Fruit fly (Drosophila melanogaster): ENCODE data around the gene CG32432.

Gene CG32432

DNA sequence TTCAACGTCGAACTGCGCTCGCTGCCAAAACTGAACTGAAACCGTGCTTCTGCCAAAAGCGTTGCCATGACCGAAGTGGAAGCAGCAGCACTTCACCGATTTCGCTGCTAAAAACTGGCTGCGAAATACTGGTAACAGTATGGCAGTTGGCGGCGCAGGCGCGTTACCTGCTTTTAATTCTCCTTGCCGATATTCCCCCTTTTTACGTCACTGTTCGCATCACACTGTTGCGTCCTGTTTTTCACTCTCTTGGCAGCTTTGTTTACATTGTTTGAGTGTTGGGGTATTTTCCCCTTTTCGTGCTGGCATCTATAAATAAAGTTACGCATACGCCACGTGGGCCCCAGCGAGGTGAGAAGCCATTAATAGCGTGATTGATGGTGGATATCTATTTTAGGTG lies at the start of gene CG32432:
Gene CG32432 (minus strand): TSS at position 17 of the 400 bp plus-strand sequence.
- TF ChIP-seq salr (GFP tag; optimal IDR thresholded peaks at IDR 0.05) (no peak), Ets21C (GFP tag; optimal IDR thresholded peaks at IDR 0.05) (no peak), CG11902 (GFP tag; optimal IDR thresholded peaks at IDR 0.05) (no peak), CG32006 (GFP tag; optimal IDR thresholded peaks at IDR 0.05) (no peak), CG6276 (GFP tag; optimal IDR thresholded peaks at IDR 0.05) (no peak), fd85E (GFP tag; optimal IDR thresholded peaks at IDR 0.05) (no peak), Lpt (GFP tag; optimal IDR thresholded peaks at IDR 0.05) (no peak), CG6792 (GFP tag; optimal IDR thresholded peaks at IDR 0.05) (no peak)

DNA sequence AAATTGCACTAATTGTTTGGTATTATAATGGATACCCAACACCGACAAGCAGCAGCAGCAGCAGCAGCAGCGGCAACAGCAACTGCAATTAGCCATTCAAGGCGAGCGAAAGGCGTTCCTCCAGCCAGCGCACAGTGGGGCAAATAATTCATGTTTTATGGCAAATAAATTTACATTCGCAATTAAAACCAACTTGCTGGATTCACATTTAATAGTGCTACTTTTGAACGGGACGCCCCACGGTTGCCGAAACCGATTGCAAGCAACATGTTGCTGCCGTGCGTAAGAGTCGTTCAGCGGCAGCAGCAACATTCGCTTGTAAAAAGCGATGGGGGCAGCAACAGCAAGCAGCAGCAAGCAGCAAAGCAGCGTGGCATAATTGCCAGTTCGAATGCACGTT lies 48.7 kb upstream of the CG32432 start:
- TF ChIP-seq topi (GFP tag; optimal IDR thresholded peaks at IDR 0.05) (peak; percentile 34), dsx (GFP tag; optimal IDR thresholded peaks at IDR 0.05; ENCODE audit: poor library complexity, severe bottlenecking) (no peak), Sox15 (GFP tag; optimal IDR thresholded peaks at IDR 0.05) (no peak), CG7368 (GFP tag; optimal IDR thresholded peaks at IDR 0.05) (peak; percentile 17), CG11762 (GFP tag; optimal IDR thresholded peaks at IDR 0.05; ENCODE audit: insufficient read depth) (no peak), Eip75B (GFP tag; optimal IDR thresholded peaks at IDR 0.05) (peak; percentile 15), CG3919 (GFP tag; optimal IDR thresholded peaks at IDR 0.05) (peak; percentile 68), Gug (GFP tag; IDR thresholded peaks at IDR 0.05) (0 out of 2 replicates have a peak, but pooled peaks have one; percentile 17), CG6792 (GFP tag; optimal IDR thresholded peaks at IDR 0.05) (peak; percentile 26), CG34406 (GFP tag; optimal IDR thresholded peaks at IDR 0.05) (peak; percentile 9), CG4318 (GFP tag; optimal IDR thresholded peaks at IDR 0.05) (no peak), vri (GFP tag; optimal IDR thresholded peaks at IDR 0.05) (peak; percentile 1), achi (GFP tag; optimal IDR thresholded peaks at IDR 0.05) (peak; percentile 41), CG8632 (GFP tag; optimal IDR thresholded peaks at IDR 0.05) (peak; percentile 16), CG31627 (GFP tag; optimal IDR thresholded peaks at IDR 0.05) (no peak), CG6276 (GFP tag; optimal IDR thresholded peaks at IDR 0.05) (peak; percentile 42), Met (GFP tag; optimal IDR thresholded peaks at IDR 0.05) (peak; percentile 44), CG6163 (GFP tag; IDR thresholded peaks at IDR 0.05) (peak; percentile 66), net (GFP tag; optimal IDR thresholded peaks at IDR 0.05) (peak; percentile 32), CG8319 (GFP tag; optimal IDR thresholded peaks at IDR 0.05) (no peak), CG10631 (GFP tag; optimal IDR thresholded peaks at IDR 0.05) (no peak), Hr4 (GFP tag; optimal IDR thresholded peaks at IDR 0.05) (peak; percentile 56), CG15336 (GFP tag; IDR thresholded peaks at IDR 0.05) (peak; percentile 56; the same call in 1 of the 2 replicates), eg (GFP tag; IDR thresholded peaks at IDR 0.05) (peak; percentile 69), Hr39 (GFP tag; optimal IDR thresholded peaks at IDR 0.05) (peak; percentile 14), CG9139 (GFP tag; optimal IDR thresholded peaks at IDR 0.05) (peak; percentile 4), CG11294 (GFP tag; IDR thresholded peaks at IDR 0.05) (0 out of 2 replicates have a peak, but pooled peaks have one; percentile 20), Sox14 (GFP tag; optimal IDR thresholded peaks at IDR 0.05) (peak; percentile 23), acj6 (GFP tag; optimal IDR thresholded peaks at IDR 0.05) (peak; percentile 16), svp (GFP tag) (peak; percentile 66), cyc (GFP tag; optimal IDR thresholded peaks at IDR 0.05) (peak; percentile 10), CG32006 (GFP tag; optimal IDR thresholded peaks at IDR 0.05) (peak; percentile 54), OdsH (GFP tag; optimal IDR thresholded peaks at IDR 0.05) (peak; percentile 37), esn (GFP tag; optimal IDR thresholded peaks at IDR 0.05) (peak; percentile 25), CG6808 (GFP tag; optimal IDR thresholded peaks at IDR 0.05) (peak; percentile 43), lz (GFP tag; optimal IDR thresholded peaks at IDR 0.05) (peak; percentile 26), CG3032 (tag; optimal IDR thresholded peaks at IDR 0.05) (peak; percentile 34), Eip78C (GFP tag) (peak; percentile 89), CG8119 (GFP tag; IDR thresholded peaks at IDR 0.05) (peak; percentile 68; the same call in 2 of the 3 replicates), spab (GFP tag; optimal IDR thresholded peaks at IDR 0.05) (no peak), pdm3 (GFP tag; optimal IDR thresholded peaks at IDR 0.05) (peak; percentile 28), CG10669 (GFP tag; optimal IDR thresholded peaks at IDR 0.05) (peak; percentile 25), Sox102F (GFP tag; optimal IDR thresholded peaks at IDR 0.05) (peak; percentile 52), dac (GFP tag; optimal IDR thresholded peaks at IDR 0.05) (peak; percentile 24), CG1621 (tag; optimal IDR thresholded peaks at IDR 0.05) (no peak), fd59A (GFP tag; optimal IDR thresholded peaks at IDR 0.05) (no peak)

All from whole organism, prepupa.